Fruit fly (Drosophila melanogaster) whole organism, embryonic: ENCODE results near the gene Cwc25.

Experiments
- CG12299 ChIP-seq: fragments of 200-800 bp; sonication (Bioruptor generic); optimal IDR thresholded peaks from 2 replicates; lab custom pipeline; 2018; ENCODE audit warnings: missing biosample characterization, mild to moderate bottlenecking, missing genetic modification characterization
- lola ChIP-seq, 3 experiments: fragments of >200 bp in 2 of 3; fragments of 200-800 bp in 1 of 3; sonication (Bioruptor generic) in 1 of 3; optimal IDR thresholded peaks; 2 replicates each; lab custom pipeline; 2017 to 2019; ENCODE audit warnings: missing biosample characterization in 3 of 3, missing genetic modification characterization in 3 of 3, mild to moderate bottlenecking in 1 of 3, moderate library complexity in 1 of 3
- onecut ChIP-seq: fragments of 200-800 bp; sonication (Bioruptor generic); IDR thresholded peaks from 2 replicates; pipeline ENCODE4 v1.3.6; 2022; ENCODE audit warnings: missing biosample characterization, missing genetic modification characterization

- TF ChIP-seq onecut (no peak), lola (GFP tag; optimal IDR thresholded peaks at IDR 0.05; lab: Kevin White, UChicago) (no peak), CG12299 (tag; lab: Kevin White, UChicago) (no peak)
Observed at dm6 chr2L:2723100-2723499, 21.8 kb upstream of the Cwc25 start.
